Worm (Caenorhabditis elegans): ENCODE data around the gene ver-1.

The ver-1 gene

ce11 chrIII:169478-169877, 12.9 kb downstream of the ver-1 start, which contains the start of gene F40G9.18:
F40G9.18 (minus strand) TSS chrIII:169578.
- TF ChIP-seq snu-23 (GFP tag; optimal IDR thresholded peaks at IDR 0.05) (no peak), nhr-90 (tag; optimal IDR thresholded peaks at IDR 0.05; ENCODE audit: poor library complexity) (no peak), unc-62 (GFP tag; optimal IDR thresholded peaks at IDR 0.05) (no peak), dpl-1 (GFP tag; optimal IDR thresholded peaks at IDR 0.05) (no peak), nhr-12 (tag; optimal IDR thresholded peaks at IDR 0.05) (no peak), unc-98 (GFP tag; IDR thresholded peaks at IDR 0.05) (no peak), mdl-1 (tag; optimal IDR thresholded peaks at IDR 0.05) (no peak), nhr-84 (tag; optimal IDR thresholded peaks at IDR 0.05) (no peak), hlh-4 (tag; optimal IDR thresholded peaks at IDR 0.05) (no peak), nhr-20 (tag; optimal IDR thresholded peaks at IDR 0.05) (no peak), ceh-82 (tag; optimal IDR thresholded peaks at IDR 0.05) (no peak), vab-15 (tag; optimal IDR thresholded peaks at IDR 0.05) (no peak), nhr-76 (tag; optimal IDR thresholded peaks at IDR 0.05) (no peak), ama-1 (optimal IDR thresholded peaks at IDR 0.05) (no peak), nhr-11 (tag; optimal IDR thresholded peaks at IDR 0.05) (no peak), lin-39 (tag; optimal IDR thresholded peaks at IDR 0.05) (no peak), nhr-71 (tag; optimal IDR thresholded peaks at IDR 0.05) (no peak), egl-13 (tag; optimal IDR thresholded peaks at IDR 0.05) (no peak)

- no peak for TF ChIP-seq Y116A8C.19 (tag; optimal IDR thresholded peaks at IDR 0.05; ENCODE audit: borderline replicate concordance)
- no peak for TF ChIP-seq C16A3.4 (tag; optimal IDR thresholded peaks at IDR 0.05)
- no peak for TF ChIP-seq zag-1 (tag; optimal IDR thresholded peaks at IDR 0.05)
- no peak for TF ChIP-seq fkh-8 (tag; optimal IDR thresholded peaks at IDR 0.05)
- no peak for TF ChIP-seq fos-1 (tag; optimal IDR thresholded peaks at IDR 0.05)
- TF ChIP-seq nhr-71 (tag; optimal IDR thresholded peaks at IDR 0.05), result no peak
- TF ChIP-seq ztf-4 (tag; optimal IDR thresholded peaks at IDR 0.05), result no peak
- TF ChIP-seq egl-13 (tag; optimal IDR thresholded peaks at IDR 0.05), result no peak
- TF ChIP-seq ceh-63 (GFP tag; optimal IDR thresholded peaks at IDR 0.05), result no peak
- TF ChIP-seq blmp-1 (tag; optimal IDR thresholded peaks at IDR 0.05), result no peak
- no peak for TF ChIP-seq hlh-17 (GFP tag; optimal IDR thresholded peaks at IDR 0.05; ENCODE audit: borderline replicate concordance)
- no peak for TF ChIP-seq lsy-2 (tag; optimal IDR thresholded peaks at IDR 0.05)
Measured at ce11 chrIII:171617-172016, 15.0 kb downstream of the ver-1 start, which contains the start of the genes F40G9.9 and F40G9.12. F40G9.9 (minus strand) TSS chrIII:171717. F40G9.12 (plus strand) TSS chrIII:171847.

ce11 chrIII:173501-173900, 16.9 kb downstream of the ver-1 start, which contains the start of gene F40G9.19:
F40G9.19 (plus strand) TSS chrIII:173801.
- no peak for TF ChIP-seq isw-1 (GFP tag; IDR thresholded peaks at IDR 0.05)
- TF ChIP-seq unc-30 (tag; optimal IDR thresholded peaks at IDR 0.05), result no peak
- no peak for TF ChIP-seq nhr-90 (tag; optimal IDR thresholded peaks at IDR 0.05; ENCODE audit: poor library complexity)
- no peak for TF ChIP-seq sptf-1 (tag; optimal IDR thresholded peaks at IDR 0.05)

DNA sequence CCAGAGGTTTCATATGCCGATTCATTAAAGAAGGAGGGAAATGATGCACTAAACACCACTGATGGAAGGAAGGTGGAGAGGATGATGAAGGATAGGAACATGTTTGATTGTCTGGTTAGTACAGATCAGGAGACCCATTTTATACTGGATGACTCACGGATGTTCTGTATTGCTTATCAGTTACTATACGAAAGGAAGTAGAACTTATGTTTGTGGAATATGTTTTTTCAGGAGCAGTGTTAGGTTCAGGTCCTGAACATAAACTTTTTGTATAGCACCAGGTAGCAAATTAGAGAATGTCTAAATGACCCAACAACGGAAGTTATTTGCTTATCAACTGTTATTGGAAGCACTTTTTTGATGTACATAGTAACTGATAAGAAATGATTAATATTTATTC, 19.1 kb downstream of the ver-1 start, which contains the start of gene clec-148:
clec-148 (minus strand) TSS at position 101 of the 400 bp plus-strand sequence.
- TF ChIP-seq egl-27 (tag; optimal IDR thresholded peaks at IDR 0.05) (no peak), fkh-10 (GFP tag; optimal IDR thresholded peaks at IDR 0.05) (no peak), lsy-2 (tag; optimal IDR thresholded peaks at IDR 0.05) (no peak), jun-1 (tag; optimal IDR thresholded peaks at IDR 0.05) (no peak), ceh-88 (GFP tag; IDR thresholded peaks at IDR 0.05) (no peak), nhr-90 (tag; optimal IDR thresholded peaks at IDR 0.05; ENCODE audit: poor library complexity) (no peak), ceh-82 (tag; optimal IDR thresholded peaks at IDR 0.05) (no peak), unc-62 (GFP tag; optimal IDR thresholded peaks at IDR 0.05) (no peak), xbp-1 (tag; optimal IDR thresholded peaks at IDR 0.05) (no peak), nhr-12 (tag; optimal IDR thresholded peaks at IDR 0.05) (no peak), aly-2 (tag; optimal IDR thresholded peaks at IDR 0.05) (no peak), blmp-1 (tag; optimal IDR thresholded peaks at IDR 0.05) (no peak), nhr-84 (tag; optimal IDR thresholded peaks at IDR 0.05) (no peak), lin-13 (GFP tag; optimal IDR thresholded peaks at IDR 0.05) (no peak), nhr-28 (tag; optimal IDR thresholded peaks at IDR 0.05) (no peak), hlh-17 (GFP tag; optimal IDR thresholded peaks at IDR 0.05; ENCODE audit: borderline replicate concordance) (no peak), nhr-237 (tag; optimal IDR thresholded peaks at IDR 0.05) (no peak), unc-130 (tag; optimal IDR thresholded peaks at IDR 0.05) (no peak)
